Worm (Caenorhabditis elegans) whole organism, young adult: ENCODE measurements around the gene D1086.21.

Experiments
- B0019.2 ChIP-seq: fragments of 200-800 bp; sonication (Bioruptor generic); conservative IDR thresholded peaks from 2 replicates; pipeline ENCODE4 v1.3.6; 2022; ENCODE audit warnings: missing genetic modification reagents, missing genetic modification characterization, missing compliant biosample characterization
- B0035.1 ChIP-seq: sonication (generic microtip); optimal IDR thresholded peaks from 2 replicates; lab custom pipeline; 2016; ENCODE audit warnings: missing genetic modification characterization, mild to moderate bottlenecking, missing compliant biosample characterization, missing genotype, missing genetic modification reagents
- B0336.3 ChIP-seq: fragments of 200-800 bp; sonication (Bioruptor generic); IDR thresholded peaks from 2 replicates; pipeline ENCODE4 v1.3.6; 2022; ENCODE audit warnings: missing genetic modification characterization, missing compliant biosample characterization
- F23B12.7 ChIP-seq: sonication (generic microtip); optimal IDR thresholded peaks from 2 replicates; lab custom pipeline; 2017; ENCODE audit warnings: missing genetic modification characterization, mild to moderate bottlenecking, missing compliant biosample characterization, antibody characterized with exemption, moderate library complexity; ENCODE audit not compliant: insufficient read depth
- F33H1.4 ChIP-seq: fragments of 200-800 bp; sonication (Bioruptor generic); IDR thresholded peaks from 2 replicates; pipeline ENCODE4 v1.3.6; 2022; ENCODE audit warnings: missing genetic modification reagents, missing genetic modification characterization, missing compliant biosample characterization
- F37B4.10 ChIP-seq: fragments of 200-800 bp; sonication (Bioruptor generic); IDR thresholded peaks from 2 replicates; pipeline ENCODE4 v1.3.6; 2022; ENCODE audit warnings: missing genetic modification characterization, missing compliant biosample characterization
- F39B2.1 ChIP-seq: fragments of 200-800 bp; sonication (Bioruptor generic); IDR thresholded peaks from 2 replicates; pipeline ENCODE4 v1.3.6; 2022; ENCODE audit warnings: missing genetic modification reagents, missing genetic modification characterization, missing compliant biosample characterization
- K11D2.4 ChIP-seq: fragments of 200-800 bp; sonication (Bioruptor generic); IDR thresholded peaks from 2 replicates; pipeline ENCODE4 v1.3.6; 2022; ENCODE audit warnings: missing genetic modification reagents, missing genetic modification characterization, missing compliant biosample characterization
- T07F8.4 ChIP-seq: sonication (generic microtip); optimal IDR thresholded peaks from 2 replicates; lab custom pipeline; 2016; ENCODE audit warnings: mild to moderate bottlenecking, missing genetic modification characterization, moderate library complexity, missing compliant biosample characterization
- Y53F4B.3 ChIP-seq: fragments of 200-800 bp; sonication (Bioruptor generic); IDR thresholded peaks from 2 replicates; pipeline ENCODE4 v1.3.6; 2022; ENCODE audit warnings: missing genetic modification reagents, missing genetic modification characterization, missing compliant biosample characterization
- Y56A3A.18 ChIP-seq: fragments of 200-800 bp; sonication (Bioruptor generic); IDR thresholded peaks from 2 replicates; pipeline ENCODE4 v1.3.6; 2022; ENCODE audit warnings: missing genetic modification reagents, missing genetic modification characterization, missing compliant biosample characterization
- ccch-3 ChIP-seq: fragments of 200-800 bp; sonication (Bioruptor generic); optimal IDR thresholded peaks from 2 replicates; lab custom pipeline; 2018; ENCODE audit warnings: mild to moderate bottlenecking, missing genetic modification characterization, missing compliant biosample characterization
- die-1 ChIP-seq: sonication (generic microtip); optimal IDR thresholded peaks from 2 replicates; lab custom pipeline; 2016; ENCODE audit warnings: missing genotype, mild to moderate bottlenecking, missing genetic modification characterization, missing compliant biosample characterization
- egl-18 ChIP-seq: fragments of 200-800 bp; sonication (Bioruptor generic); IDR thresholded peaks from 2 replicates; pipeline ENCODE4 v1.3.6; 2022; ENCODE audit warnings: missing genetic modification reagents, missing genetic modification characterization, missing compliant biosample characterization
- hlh-26 ChIP-seq: fragments of 200-800 bp; sonication (Bioruptor generic); conservative IDR thresholded peaks from 2 replicates; pipeline ENCODE4 v1.3.6; 2022; ENCODE audit warnings: missing genetic modification reagents, missing genetic modification characterization, missing compliant biosample characterization
- hrde-1 ChIP-seq: sonication (generic microtip); optimal IDR thresholded peaks from 2 replicates; lab custom pipeline; 2016; ENCODE audit warnings: missing genetic modification characterization, mild to moderate bottlenecking, missing compliant biosample characterization, moderate library complexity, missing genotype, missing genetic modification reagents, borderline replicate concordance
- lag-1 ChIP-seq: fragments of 200-800 bp; sonication (Bioruptor generic); IDR thresholded peaks from 2 replicates; pipeline ENCODE4 v1.3.6; 2022; ENCODE audit warnings: missing genetic modification reagents, missing genetic modification characterization, missing compliant biosample characterization
- let-607 ChIP-seq, 2 experiments: fragments of 200-800 bp in 1 of 2; sonication (Bioruptor generic) in 1 of 2; sonication (generic microtip) in 1 of 2; optimal IDR thresholded peaks; 2 replicates each; lab custom pipeline; 2016 to 2018; ENCODE audit warnings: mild to moderate bottlenecking in 2 of 2, missing compliant biosample characterization in 2 of 2, missing genetic modification characterization in 2 of 2, moderate library complexity in 2 of 2, missing genotype in 1 of 2
- lin-35 ChIP-seq, 3 experiments: fragments of 150-350 bp in 2 of 3; sonication (generic microtip) in 1 of 3; optimal IDR thresholded peaks; 2 replicates each; lab custom pipeline; 2014 to 2018; ENCODE audit warnings: missing biosample characterization in 3 of 3, missing genetic modification characterization in 3 of 3, missing genetic modification reagents in 3 of 3
- lir-1 ChIP-seq: fragments of 200-800 bp; sonication (Bioruptor generic); conservative IDR thresholded peaks from 2 replicates; pipeline ENCODE4 v1.3.6; 2022; ENCODE audit warnings: missing genetic modification reagents, missing genetic modification characterization, missing compliant biosample characterization
- lsl-1 ChIP-seq: fragments of 200-800 bp; sonication (Bioruptor generic); optimal IDR thresholded peaks from 2 replicates; lab custom pipeline; 2018; ENCODE audit warnings: mild to moderate bottlenecking, missing genetic modification characterization, moderate library complexity, missing compliant biosample characterization
- lsy-27 ChIP-seq: sonication (generic microtip); optimal IDR thresholded peaks from 2 replicates; lab custom pipeline; 2017; ENCODE audit warnings: missing genetic modification characterization, mild to moderate bottlenecking, missing compliant biosample characterization, antibody characterized with exemption, missing genotype, borderline replicate concordance; ENCODE audit not compliant: insufficient read depth
- madf-6 ChIP-seq: fragments of 200-800 bp; sonication (Bioruptor generic); IDR thresholded peaks from 2 replicates; pipeline ENCODE4 v1.3.6; 2022; ENCODE audit warnings: missing genetic modification reagents, missing genetic modification characterization, missing compliant biosample characterization
- madf-8 ChIP-seq: fragments of 200-800 bp; sonication (Bioruptor generic); conservative IDR thresholded peaks from 2 replicates; pipeline ENCODE4 v1.3.6; 2022; ENCODE audit warnings: missing genetic modification reagents, missing genetic modification characterization, missing compliant biosample characterization
- mcd-1 ChIP-seq: fragments of 200-800 bp; sonication (Bioruptor generic); IDR thresholded peaks from 2 replicates; pipeline ENCODE4 v1.3.6; 2022; ENCODE audit warnings: missing genetic modification reagents, missing genetic modification characterization, missing compliant biosample characterization
- nfya-1 ChIP-seq: sonication (generic microtip); optimal IDR thresholded peaks from 2 replicates; lab custom pipeline; 2017; ENCODE audit warnings: antibody characterized with exemption, missing compliant biosample characterization, missing genetic modification characterization, borderline replicate concordance; ENCODE audit not compliant: insufficient read depth
- nhr-179 ChIP-seq: sonication (generic microtip); optimal IDR thresholded peaks from 2 replicates; lab custom pipeline; 2016; ENCODE audit warnings: mild to moderate bottlenecking, missing genetic modification characterization, missing compliant biosample characterization
- nhr-80 ChIP-seq: sonication (generic microtip); optimal IDR thresholded peaks from 2 replicates; lab custom pipeline; 2016; ENCODE audit warnings: missing genetic modification characterization, missing compliant biosample characterization
- snpc-1.1 ChIP-seq: sonication (generic microtip); optimal IDR thresholded peaks from 2 replicates; lab custom pipeline; 2017; ENCODE audit warnings: missing genetic modification characterization, mild to moderate bottlenecking, missing compliant biosample characterization, antibody characterized with exemption, moderate library complexity, missing genotype, missing genetic modification reagents; ENCODE audit not compliant: insufficient read depth
- tlf-1 ChIP-seq: fragments of 200-800 bp; sonication (Bioruptor generic); optimal IDR thresholded peaks from 2 replicates; lab custom pipeline; 2018; ENCODE audit warnings: mild to moderate bottlenecking, missing genetic modification characterization, missing compliant biosample characterization
- unc-130 ChIP-seq: sonication (generic microtip); optimal IDR thresholded peaks from 2 replicates; lab custom pipeline; 2016; ENCODE audit warnings: missing genetic modification reagents, missing genetic modification characterization, missing compliant biosample characterization
- ztf-26 ChIP-seq: sonication (generic microtip); optimal IDR thresholded peaks from 2 replicates; lab custom pipeline; 2017; ENCODE audit warnings: missing genetic modification characterization, missing compliant biosample characterization
- ztf-28 ChIP-seq: fragments of 200-800 bp; sonication (Bioruptor generic); IDR thresholded peaks from 2 replicates; pipeline ENCODE4 v1.3.6; 2022; ENCODE audit warnings: missing genetic modification reagents, missing genetic modification characterization, missing compliant biosample characterization

Gene D1086.21

ce11 chrV:14064422-14064821 lies at the start of gene D1086.21:
Gene D1086.21, plus strand, starts transcription at chrV:14064722.
- TF ChIP-seq lsy-27 (tag; lab: Kevin White, UChicago) = no peak
- TF ChIP-seq ztf-28 = no peak
- no peak for TF ChIP-seq B0336.3
- TF ChIP-seq hlh-26 (GFP tag; lab: Robert Waterston, UW) = no peak
- no peak for TF ChIP-seq nhr-179
- no peak for TF ChIP-seq egl-18 (GFP tag; lab: Robert Waterston, UW)
- no peak for TF ChIP-seq T07F8.4 (tag; lab: Kevin White, UChicago)

- TF ChIP-seq F33H1.4 (GFP tag; lab: Robert Waterston, UW) = no peak
- no peak for TF ChIP-seq lin-35 (GFP tag; optimal IDR thresholded peaks at IDR 0.05; lab: Kevin White, UChicago)
- no peak for TF ChIP-seq lsl-1
- no peak for TF ChIP-seq F23B12.7 (tag; lab: Kevin White, UChicago)
- TF ChIP-seq lir-1 = no peak
- TF ChIP-seq F37B4.10 (GFP tag; lab: Robert Waterston, UW) = no peak
- no peak for TF ChIP-seq nfya-1 (tag; lab: Kevin White, UChicago)
- no peak for TF ChIP-seq K11D2.4 (GFP tag; lab: Robert Waterston, UW)
- TF ChIP-seq mcd-1 = no peak
These were observed 47.0 kb upstream of the D1086.21 start, which contains the start of gene srh-308 for ce11 chrV:14017476-14017875. Gene srh-308, minus strand, starts transcription at chrV:14017576.

- TF ChIP-seq nhr-80 (tag; lab: Kevin White, UChicago) (peak; percentile 40), ccch-3 (GFP tag; lab: Kevin White, UChicago) (no peak)
These were observed 45.9 kb upstream of the D1086.21 start, which contains the start of the genes mtl-2 and T08G5.1 for ce11 chrV:14018640-14019039. Gene mtl-2, minus strand, starts transcription at chrV:14018673. Gene T08G5.1, plus strand, starts transcription at chrV:14018766.

ce11 chrV:14023074-14023473 lies 41.4 kb upstream of the D1086.21 start, which contains the start of gene T08G5.15:
Gene T08G5.15, minus strand, starts transcription at chrV:14023174.
- no peak for TF ChIP-seq Y53F4B.3
- TF ChIP-seq B0336.3 = no peak
- no peak for TF ChIP-seq hrde-1 (tag; lab: Kevin White, UChicago)
- TF ChIP-seq unc-130 (GFP tag; lab: Kevin White, UChicago) = no peak
- TF ChIP-seq B0035.1 (tag; lab: Kevin White, UChicago) = no peak
- no peak for TF ChIP-seq ztf-26 (tag; lab: Kevin White, UChicago)
- TF ChIP-seq let-607 (tag; optimal IDR thresholded peaks at IDR 0.05; lab: Kevin White, UChicago) = no peak
- no peak for TF ChIP-seq die-1
- TF ChIP-seq madf-8 = no peak
- no peak for TF ChIP-seq Y56A3A.18
- no peak for TF ChIP-seq F39B2.1 (GFP tag; lab: Robert Waterston, UW)
- TF ChIP-seq tlf-1 (GFP tag; lab: Kevin White, UChicago) = no peak
- TF ChIP-seq madf-6 (GFP tag; lab: Robert Waterston, UW) = no peak
- TF ChIP-seq B0019.2 (GFP tag; lab: Robert Waterston, UW) = no peak
- no peak for TF ChIP-seq snpc-1.1 (tag; lab: Kevin White, UChicago)
- no peak for TF ChIP-seq lag-1
